Worm (Caenorhabditis elegans) whole organism, L4 larva: ENCODE results near the gene ZK1307.4.
A peak's percentile ranks its signal among the peaks of the same experiment; 100 is the strongest.

Source experiments
- F37D6.2 ChIP-seq: sonication (generic microtip); optimal IDR thresholded peaks from 2 replicates; lab custom pipeline; 2016; ENCODE audit warnings: mild to moderate bottlenecking, missing genetic modification characterization, missing compliant biosample characterization
- F44E2.7 ChIP-seq: fragments of 200-800 bp; sonication (Bioruptor generic); IDR thresholded peaks from 2 replicates; pipeline ENCODE4 v2.1.2; 2022; ENCODE audit warnings: missing genetic modification characterization, missing compliant biosample characterization
- R02D3.7 ChIP-seq: fragments of 150-350 bp; sonication (generic microtip); optimal IDR thresholded peaks from 3 replicates; lab custom pipeline; 2014; ENCODE audit warnings: missing biosample characterization, missing genetic modification characterization
- T26A8.4 ChIP-seq: fragments of 200-800 bp; sonication (Bioruptor generic); IDR thresholded peaks from 2 replicates; pipeline ENCODE4 v1.3.6; 2022; ENCODE audit warnings: missing genetic modification characterization, missing compliant biosample characterization
- Y75B8A.6 ChIP-seq: fragments of 200-800 bp; sonication (Bioruptor generic); IDR thresholded peaks from 2 replicates; pipeline ENCODE4 v1.3.6; 2022; ENCODE audit warnings: missing genetic modification reagents, missing genetic modification characterization, missing compliant biosample characterization
- aha-1 ChIP-seq: fragments of 150-350 bp; peaks from one replicate; lab custom pipeline; 2014; ENCODE audit warnings: missing biosample characterization, missing genetic modification characterization
- ama-1 ChIP-seq: fragments of 150-350 bp; optimal IDR thresholded peaks from 2 replicates; lab custom pipeline; 2014; ENCODE audit warnings: inconsistent platforms, mixed read lengths
- ceh-32 ChIP-seq: sonication (generic microtip); optimal IDR thresholded peaks from 2 replicates; lab custom pipeline; 2016; ENCODE audit warnings: mild to moderate bottlenecking, missing genetic modification characterization, missing compliant biosample characterization; ENCODE audit not compliant: poor library complexity
- dmd-8 ChIP-seq: fragments of 200-800 bp; sonication (Bioruptor generic); IDR thresholded peaks from 2 replicates; pipeline ENCODE4 v1.3.6; 2022; ENCODE audit warnings: missing genetic modification characterization, missing compliant biosample characterization
- duxl-1 ChIP-seq: sonication (generic microtip); optimal IDR thresholded peaks from 2 replicates; lab custom pipeline; 2016; ENCODE audit warnings: mild to moderate bottlenecking, missing genetic modification characterization, moderate library complexity, missing compliant biosample characterization; ENCODE audit not compliant: poor library complexity
- fkh-10 ChIP-seq: fragments of 150-350 bp; optimal IDR thresholded peaks from 2 replicates; lab custom pipeline; 2014; ENCODE audit warnings: missing biosample characterization, missing genetic modification reagents, missing genetic modification characterization
- gei-8 ChIP-seq: fragments of 200-800 bp; sonication (Bioruptor generic); optimal IDR thresholded peaks from 2 replicates; lab custom pipeline; 2018; ENCODE audit warnings: mild to moderate bottlenecking, missing genetic modification characterization, missing compliant biosample characterization
- hlh-30 ChIP-seq: sonication (generic microtip); optimal IDR thresholded peaks from 2 replicates; lab custom pipeline; 2017; ENCODE audit warnings: antibody characterized with exemption, mild to moderate bottlenecking, missing genetic modification characterization, missing compliant biosample characterization; ENCODE audit not compliant: insufficient read depth
- hmg-1.1 ChIP-seq: fragments of 200-800 bp; sonication (Bioruptor generic); IDR thresholded peaks from 2 replicates; pipeline ENCODE4 v1.3.6; 2022; ENCODE audit warnings: missing genetic modification reagents, missing genetic modification characterization, missing compliant biosample characterization
- lin-13 ChIP-seq: fragments of 150-350 bp; optimal IDR thresholded peaks from 2 replicates; lab custom pipeline; 2014; ENCODE audit warnings: missing biosample characterization, missing genetic modification reagents, missing genetic modification characterization
- lin-15B ChIP-seq: fragments of 150-350 bp; sonication (generic microtip); optimal IDR thresholded peaks from 3 replicates; lab custom pipeline; 2014; ENCODE audit warnings: missing biosample characterization, missing genetic modification characterization
- lin-29 ChIP-seq: fragments of 200-800 bp; sonication (Bioruptor generic); IDR thresholded peaks from 2 replicates; pipeline ENCODE4 v1.3.6; 2022; ENCODE audit warnings: missing genetic modification reagents, missing genetic modification characterization, missing compliant biosample characterization
- lsy-2 ChIP-seq, 2 experiments: fragments of 150-350 bp in 1 of 2; sonication (generic microtip) in 1 of 2; optimal IDR thresholded peaks; 2 replicates each; lab custom pipeline; 2014 to 2017; ENCODE audit warnings: missing biosample characterization in 2 of 2, missing genetic modification characterization in 2 of 2
- mdl-1 ChIP-seq, 2 experiments: fragments of 150-350 bp in 1 of 2; sonication (generic microtip) in 1 of 2; optimal IDR thresholded peaks; 2 replicates each; lab custom pipeline; 2014 to 2017; ENCODE audit warnings: missing biosample characterization in 2 of 2, missing genetic modification characterization in 2 of 2
- mep-1 ChIP-seq: fragments of 150-350 bp; sonication (generic microtip); optimal IDR thresholded peaks from 3 replicates; lab custom pipeline; 2014; ENCODE audit warnings: missing biosample characterization, missing genetic modification characterization
- nhr-10 ChIP-seq: fragments of 150-350 bp; optimal IDR thresholded peaks from 2 replicates; lab custom pipeline; 2014; ENCODE audit warnings: missing biosample characterization, missing genetic modification characterization
- nhr-102 ChIP-seq: sonication (generic microtip); optimal IDR thresholded peaks from 2 replicates; lab custom pipeline; 2016; ENCODE audit warnings: mild to moderate bottlenecking, missing genetic modification characterization, moderate library complexity, missing compliant biosample characterization
- nhr-11 ChIP-seq: fragments of 150-350 bp; optimal IDR thresholded peaks from 2 replicates; lab custom pipeline; 2014; ENCODE audit warnings: missing biosample characterization, missing genetic modification characterization
- nhr-6 ChIP-seq: fragments of 150-350 bp; optimal IDR thresholded peaks from 2 replicates; lab custom pipeline; 2014; ENCODE audit warnings: missing biosample characterization, missing genetic modification characterization
- nhr-76 ChIP-seq: fragments of 150-350 bp; optimal IDR thresholded peaks from 2 replicates; lab custom pipeline; 2014; ENCODE audit warnings: missing biosample characterization, missing genetic modification characterization
- nhr-77 ChIP-seq: fragments of 150-350 bp; optimal IDR thresholded peaks from 2 replicates; lab custom pipeline; 2014; ENCODE audit warnings: missing biosample characterization, missing genetic modification characterization
- pha-4 ChIP-seq, 2 experiments: fragments of 150-350 bp in 1 of 2; fragments of 200-800 bp in 1 of 2; sonication (Bioruptor generic) in 1 of 2; IDR thresholded peaks in 1 of 2; optimal IDR thresholded peaks in 1 of 2; 2 replicates each; pipeline versions ENCODE4 v1.3.6 to Lab custom; 2014 to 2022; ENCODE audit warnings: missing genetic modification characterization in 2 of 2, missing genetic modification reagents in 2 of 2, missing biosample characterization in 1 of 2, missing compliant biosample characterization in 1 of 2
- pqm-1 ChIP-seq: sonication (generic microtip); optimal IDR thresholded peaks from 2 replicates; lab custom pipeline; 2017; ENCODE audit warnings: missing biosample characterization, missing genetic modification characterization
- snpc-1.2 ChIP-seq: fragments of 200-800 bp; sonication (Bioruptor generic); IDR thresholded peaks from 2 replicates; pipeline ENCODE4 v1.3.6; 2022; ENCODE audit warnings: missing genetic modification reagents, missing genetic modification characterization, missing compliant biosample characterization
- snpc-4 ChIP-seq: fragments of 150-350 bp; optimal IDR thresholded peaks from 2 replicates; lab custom pipeline; 2014; ENCODE audit warnings: missing biosample characterization, missing genetic modification characterization
- tag-97 ChIP-seq: fragments of 200-800 bp; sonication (Bioruptor generic); IDR thresholded peaks from 2 replicates; pipeline ENCODE4 v1.3.6; 2022; ENCODE audit warnings: missing genetic modification characterization, missing compliant biosample characterization
- unc-62 ChIP-seq, 3 experiments: fragments of 150-350 bp in 1 of 3; sonication (generic microtip); optimal IDR thresholded peaks in 2 of 3; peaks in 1 of 3; 1 replicate in 1 of 3; 2 replicates in 2 of 3; lab custom pipeline; 2014 to 2017; ENCODE audit warnings: missing biosample characterization in 3 of 3, missing genetic modification characterization in 3 of 3, missing genetic modification reagents in 3 of 3, missing genotype in 1 of 3
- zip-11 ChIP-seq: fragments of 200-800 bp; sonication (Bioruptor generic); IDR thresholded peaks from 2 replicates; pipeline ENCODE4 v1.3.6; 2022; ENCODE audit warnings: missing genetic modification characterization, missing compliant biosample characterization

Gene ZK1307.4

ce11 chrII:9686663-9687193, 35.1 kb upstream of the ZK1307.4 start, which contains the start of gene ZK1320.9 (continued):
- TF ChIP-seq snpc-1.2 (GFP tag; lab: Robert Waterston, UW), result no peak
- peak in 1 of 2 experiments; percentile 41 for TF ChIP-seq mdl-1 (tag; optimal IDR thresholded peaks at IDR 0.05; lab: Kevin White, UChicago)
- peak; percentile 75 for TF ChIP-seq nhr-11 (tag; lab: Kevin White, UChicago)
- no peak for TF ChIP-seq tag-97
- no peak for TF ChIP-seq ceh-32 (tag; lab: Kevin White, UChicago)
- no peak for TF ChIP-seq Y75B8A.6 (GFP tag; lab: Robert Waterston, UW)
- no peak for TF ChIP-seq F37D6.2 (tag; lab: Kevin White, UChicago)
- no peak for TF ChIP-seq R02D3.7 (tag; lab: Kevin White, UChicago)
- peak in 1 of 2 experiments; percentile 1 for TF ChIP-seq lsy-2 (tag; optimal IDR thresholded peaks at IDR 0.05; lab: Kevin White, UChicago)
- peak; percentile 76 for TF ChIP-seq nhr-76 (tag; lab: Kevin White, UChicago)
- TF ChIP-seq nhr-102, result no peak
- no peak for TF ChIP-seq lin-29
- no peak for TF ChIP-seq pha-4 (GFP tag; IDR thresholded peaks at IDR 0.05; lab: Robert Waterston, UW)
- TF ChIP-seq pha-4 (tag; optimal IDR thresholded peaks at IDR 0.05; lab: Kevin White, UChicago), result peak; percentile 24
- no peak for TF ChIP-seq dmd-8

ce11 chrII:9684175-9684574, 32.6 kb upstream of the ZK1307.4 start:
- TF ChIP-seq lin-15B (no peak), unc-62 (GFP tag; optimal IDR thresholded peaks at IDR 0.05 in 1 of 2; lab: Kevin White, UChicago) (peak in 1 of 2 experiments; percentile 52), unc-62 (tag; optimal IDR thresholded peaks at IDR 0.05; lab: Kevin White, UChicago) (no peak), gei-8 (GFP tag; lab: Kevin White, UChicago) (no peak), nhr-10 (tag; lab: Kevin White, UChicago) (no peak), F44E2.7 (GFP tag; lab: Robert Waterston, UW) (no peak), zip-11 (GFP tag; lab: Robert Waterston, UW) (no peak), nhr-77 (tag; lab: Kevin White, UChicago) (no peak), T26A8.4 (GFP tag; lab: Robert Waterston, UW) (0 out of 2 replicates have a peak, but pooled peaks have one; percentile 24)

ce11 chrII:9682044-9682443, 30.4 kb upstream of the ZK1307.4 start:
- TF ChIP-seq ama-1, result no peak
- peak; percentile 18 for TF ChIP-seq fkh-10

ce11 chrII:9680493-9680892, 28.9 kb upstream of the ZK1307.4 start, which contains the start of gene ZK1320.13:
Gene ZK1320.13, plus strand, starts transcription at chrII:9680793.
- no peak for TF ChIP-seq snpc-4
- TF ChIP-seq duxl-1 (tag; lab: Kevin White, UChicago), result no peak
- no peak for TF ChIP-seq lin-15B
- no peak for TF ChIP-seq lin-13 (GFP tag; lab: Kevin White, UChicago)
- TF ChIP-seq pqm-1 (tag; lab: Kevin White, UChicago), result no peak

ce11 chrII:9679842-9680241, 28.2 kb upstream of the ZK1307.4 start:
- TF ChIP-seq aha-1 (tag; lab: Kevin White, UChicago), result peak; percentile 7
- TF ChIP-seq mep-1 (tag; lab: Kevin White, UChicago), result no peak
- no peak for TF ChIP-seq nhr-6
- TF ChIP-seq hlh-30, result no peak
- peak in 1 of 2 experiments; percentile 5 for TF ChIP-seq lsy-2 (tag; optimal IDR thresholded peaks at IDR 0.05; lab: Kevin White, UChicago)
- TF ChIP-seq hmg-1.1 (GFP tag; lab: Robert Waterston, UW), result 0 out of 2 replicates have a peak, but pooled peaks have one; percentile 28
